Fruit fly (Drosophila melanogaster): ENCODE results near the gene Hs3st-B.

Hs3st-B gene

DNA sequence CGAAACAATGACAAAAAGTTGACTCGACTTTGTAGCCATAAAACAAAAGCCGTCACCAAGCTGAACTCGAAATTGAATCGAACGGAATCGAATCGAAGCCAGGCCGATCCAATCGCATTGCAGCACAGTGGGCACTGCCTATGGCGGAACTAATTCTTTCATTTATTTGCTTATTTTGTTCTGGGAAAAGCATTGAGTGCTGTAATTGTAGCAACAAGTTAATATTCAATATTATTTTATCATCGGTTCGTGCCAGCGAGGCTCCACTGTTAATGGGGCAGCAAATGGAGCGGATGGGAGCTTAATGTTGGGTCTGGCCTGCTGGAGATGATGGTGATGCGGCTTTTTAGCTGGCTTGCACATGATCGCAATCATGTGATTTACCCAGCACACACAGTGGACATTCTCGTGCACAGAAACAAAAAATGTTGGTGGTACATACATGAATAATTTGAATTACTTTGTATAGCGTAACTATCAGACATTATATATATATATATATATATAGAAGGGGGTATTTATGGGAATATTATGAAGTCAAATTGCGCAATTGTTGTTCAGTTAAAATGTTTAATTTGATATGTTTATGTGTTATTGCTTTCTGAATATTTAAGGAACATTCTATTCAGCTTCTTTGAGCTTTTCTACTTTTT is 41.0 kb downstream of the Hs3st-B start (continued):
- TF ChIP-seq CG15514 (GFP tag; optimal IDR thresholded peaks at IDR 0.05) (peak; percentile 56), sob (GFP tag; IDR thresholded peaks at IDR 0.05) (peak; percentile 88), CG7786 (GFP tag; optimal IDR thresholded peaks at IDR 0.05) (peak; percentile 76), tgo (GFP tag; IDR thresholded peaks at IDR 0.05) (peak; percentile 90), CG8388 (GFP tag; optimal IDR thresholded peaks at IDR 0.05) (peak; percentile 86), row (GFP tag; IDR thresholded peaks at IDR 0.05) (peak; percentile 92), zfh2 (GFP tag; optimal IDR thresholded peaks at IDR 0.05) (peak; percentile 61), Dek (tag; optimal IDR thresholded peaks at IDR 0.05) (peak; percentile 73), kay (GFP tag; optimal IDR thresholded peaks at IDR 0.05) (peak; percentile 72), dmrt99B (tag; optimal IDR thresholded peaks at IDR 0.05) (peak; percentile 94), Max (GFP tag; optimal IDR thresholded peaks at IDR 0.05) (peak; percentile 77), CG34422 (GFP tag; IDR thresholded peaks at IDR 0.05) (peak; percentile 95), gsb (GFP tag; IDR thresholded peaks at IDR 0.05) (peak; percentile 74), lbe (GFP tag; optimal IDR thresholded peaks at IDR 0.05) (peak; percentile 96), Awh (GFP tag; IDR thresholded peaks at IDR 0.05) (peak; percentile 93), Ravus (GFP tag; IDR thresholded peaks at IDR 0.05) (peak; percentile 58), Ssrp (tag; optimal IDR thresholded peaks at IDR 0.05) (peak; percentile 82), Drgx (GFP tag; IDR thresholded peaks at IDR 0.05) (peak; percentile 97), Rfx (GFP tag; IDR thresholded peaks at IDR 0.05) (peak; percentile 89), ac (GFP tag; optimal IDR thresholded peaks at IDR 0.05) (peak; percentile 25), CG10147 (GFP tag; optimal IDR thresholded peaks at IDR 0.05) (peak; percentile 67), CG1792 (GFP tag; optimal IDR thresholded peaks at IDR 0.05) (peak; percentile 82), CG17385 (GFP tag; optimal IDR thresholded peaks at IDR 0.05) (peak; percentile 87), CG7745 (tag; optimal IDR thresholded peaks at IDR 0.05) (no peak), repo (GFP tag; optimal IDR thresholded peaks at IDR 0.05) (peak; percentile 84), CG1233 (GFP tag; optimal IDR thresholded peaks at IDR 0.05) (peak; percentile 86), CG13296 (GFP tag; optimal IDR thresholded peaks at IDR 0.05) (peak; percentile 85), kni (GFP tag; optimal IDR thresholded peaks at IDR 0.05) (peak; percentile 75), CG32532 (GFP tag; IDR thresholded peaks at IDR 0.05) (peak; percentile 83), psq (GFP tag; optimal IDR thresholded peaks at IDR 0.05) (peak; percentile 2), Dll (GFP tag; IDR thresholded peaks at IDR 0.05; ENCODE audit: partially characterized antibody) (no peak), sens-2 (GFP tag; IDR thresholded peaks at IDR 0.05) (peak; percentile 89), Jarid2 (GFP tag; optimal IDR thresholded peaks at IDR 0.05) (peak; percentile 43), bowl (GFP tag; IDR thresholded peaks at IDR 0.05) (peak; percentile 90), vvl (GFP tag; IDR thresholded peaks at IDR 0.05) (peak; percentile 98), CG7372 (GFP tag; IDR thresholded peaks at IDR 0.05) (peak; percentile 84), CG10267 (tag; optimal IDR thresholded peaks at IDR 0.05) (peak; percentile 72), cad (GFP tag; optimal IDR thresholded peaks at IDR 0.05) (no peak), CG9817 (tag; optimal IDR thresholded peaks at IDR 0.05) (peak; percentile 89), E2f2 (GFP tag; IDR thresholded peaks at IDR 0.05) (peak; percentile 68), sug (tag; optimal IDR thresholded peaks at IDR 0.05) (peak; percentile 72), Dref (GFP tag; IDR thresholded peaks at IDR 0.05) (no peak), MESR4 (GFP tag; optimal IDR thresholded peaks at IDR 0.05) (peak; percentile 29), corto (GFP tag; optimal IDR thresholded peaks at IDR 0.05) (peak; percentile 95), CG2116 (GFP tag; optimal IDR thresholded peaks at IDR 0.05) (peak; percentile 46), CHES-1-like (GFP tag; optimal IDR thresholded peaks at IDR 0.05) (peak; percentile 55), unpg (GFP tag; optimal IDR thresholded peaks at IDR 0.05) (peak; percentile 91), CG12104 (GFP tag; optimal IDR thresholded peaks at IDR 0.05) (peak; percentile 72), Bteb2 (GFP tag; optimal IDR thresholded peaks at IDR 0.05) (peak; percentile 54), CG32772 (GFP tag; IDR thresholded peaks at IDR 0.05) (peak; percentile 93)
